Worm (Caenorhabditis elegans) whole organism, L2 larva: ENCODE results near the gene T26G10.3.

Experiments
- blmp-1 ChIP-seq: sonication (generic microtip); optimal IDR thresholded peaks from 2 replicates; lab custom pipeline; 2017; ENCODE audit warnings: missing genetic modification characterization, mild to moderate bottlenecking, missing compliant biosample characterization, antibody characterized with exemption, moderate library complexity; ENCODE audit not compliant: insufficient read depth
- zag-1 ChIP-seq: fragments of 150-350 bp; optimal IDR thresholded peaks from 2 replicates; lab custom pipeline; 2014; ENCODE audit warnings: missing biosample characterization, missing genetic modification characterization
- ztf-4 ChIP-seq: fragments of 150-350 bp; optimal IDR thresholded peaks from 2 replicates; lab custom pipeline; 2014; ENCODE audit warnings: missing biosample characterization, missing genetic modification characterization

DNA sequence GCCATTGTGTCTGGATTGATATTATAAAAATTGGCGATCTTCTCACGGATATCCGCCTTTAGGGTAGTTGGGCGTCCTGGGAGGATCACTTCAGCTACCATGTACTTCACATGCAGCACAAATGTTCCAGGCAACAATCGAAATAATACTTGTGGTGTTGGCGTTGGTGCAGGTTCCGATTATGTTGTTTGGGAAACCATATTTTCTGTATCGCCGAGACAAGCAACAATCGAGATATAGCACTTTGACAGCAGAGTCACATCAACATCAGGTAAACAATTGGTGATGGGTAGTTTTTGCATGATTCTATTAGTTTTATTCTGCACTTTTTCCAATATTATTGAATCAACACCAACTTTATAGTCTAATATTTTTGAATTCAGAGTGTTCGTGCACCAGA is at the start of gene T26G10.3:
- TF ChIP-seq ztf-4 (tag; lab: Kevin White, UChicago): no peak
- no peak for TF ChIP-seq blmp-1 (tag; lab: Kevin White, UChicago)
- no peak for TF ChIP-seq zag-1 (tag; lab: Kevin White, UChicago)
